Worm (Caenorhabditis elegans) whole organism, young adult: ENCODE data around the gene Y37D8A.8.

Experiments used
- B0336.3 ChIP-seq: fragments of 200-800 bp; sonication (Bioruptor generic); IDR thresholded peaks from 2 replicates; pipeline ENCODE4 v1.3.6; 2022; ENCODE audit warnings: missing genetic modification characterization, missing compliant biosample characterization
- F33H1.4 ChIP-seq: fragments of 200-800 bp; sonication (Bioruptor generic); IDR thresholded peaks from 2 replicates; pipeline ENCODE4 v1.3.6; 2022; ENCODE audit warnings: missing genetic modification reagents, missing genetic modification characterization, missing compliant biosample characterization
- ama-1 ChIP-seq, 3 experiments: fragments of 150-350 bp in 1 of 3; sonication (generic microtip) in 2 of 3; optimal IDR thresholded peaks; 2 replicates each; lab custom pipeline; 2014 to 2018; ENCODE audit warnings: missing biosample characterization in 2 of 3, missing genetic modification characterization in 2 of 3, missing genetic modification reagents in 2 of 3
- die-1 ChIP-seq: sonication (generic microtip); optimal IDR thresholded peaks from 2 replicates; lab custom pipeline; 2016; ENCODE audit warnings: missing genotype, mild to moderate bottlenecking, missing genetic modification characterization, missing compliant biosample characterization
- egl-44 ChIP-seq: fragments of 200-800 bp; sonication (Bioruptor generic); IDR thresholded peaks from 2 replicates; pipeline ENCODE4 v1.3.6; 2022; ENCODE audit warnings: missing genetic modification reagents, missing genetic modification characterization, missing compliant biosample characterization
- let-526 ChIP-seq: fragments of 200-800 bp; sonication (Bioruptor generic); IDR thresholded peaks from 2 replicates; pipeline ENCODE4 v1.3.6; 2022; ENCODE audit warnings: missing genetic modification reagents, missing genetic modification characterization, missing compliant biosample characterization
- lsy-27 ChIP-seq: sonication (generic microtip); optimal IDR thresholded peaks from 2 replicates; lab custom pipeline; 2017; ENCODE audit warnings: missing genetic modification characterization, mild to moderate bottlenecking, missing compliant biosample characterization, antibody characterized with exemption, missing genotype, borderline replicate concordance; ENCODE audit not compliant: insufficient read depth
- madf-3 ChIP-seq: fragments of 200-800 bp; sonication (Bioruptor generic); IDR thresholded peaks from 2 replicates; pipeline ENCODE4 v1.3.6; 2022; ENCODE audit warnings: missing genetic modification reagents, missing genetic modification characterization, missing compliant biosample characterization
- mel-28 ChIP-seq: sonication (generic microtip); optimal IDR thresholded peaks from 2 replicates; lab custom pipeline; 2016; ENCODE audit warnings: borderline replicate concordance, mild to moderate bottlenecking, missing genetic modification characterization, missing compliant biosample characterization
- nfya-1 ChIP-seq: sonication (generic microtip); optimal IDR thresholded peaks from 2 replicates; lab custom pipeline; 2017; ENCODE audit warnings: antibody characterized with exemption, missing compliant biosample characterization, missing genetic modification characterization, borderline replicate concordance; ENCODE audit not compliant: insufficient read depth
- pha-4 ChIP-seq: fragments of 150-350 bp; sonication (generic microtip); optimal IDR thresholded peaks from 2 replicates; lab custom pipeline; 2014; ENCODE audit warnings: missing biosample characterization, missing genetic modification reagents, missing genetic modification characterization
- snpc-4 ChIP-seq, 5 experiments: fragments of 150-350 bp in 1 of 5; sonication (generic microtip) in 4 of 5; optimal IDR thresholded peaks; 2 replicates each; lab custom pipeline; 2014 to 2018; ENCODE audit warnings: missing genetic modification characterization in 5 of 5, missing biosample characterization in 3 of 5, antibody characterized with exemption in 2 of 5, mild to moderate bottlenecking in 2 of 5, missing compliant biosample characterization in 2 of 5, missing genotype in 2 of 5, moderate library complexity in 2 of 5, missing genetic modification reagents in 1 of 5
- unc-62 ChIP-seq: fragments of 150-350 bp; optimal IDR thresholded peaks from 2 replicates; lab custom pipeline; 2014; ENCODE audit warnings: missing biosample characterization, missing genetic modification reagents, missing genetic modification characterization
- ztf-18 ChIP-seq: sonication (generic microtip); optimal IDR thresholded peaks from 2 replicates; lab custom pipeline; 2016; ENCODE audit warnings: missing genotype, mild to moderate bottlenecking, missing genetic modification characterization, missing compliant biosample characterization

DNA sequence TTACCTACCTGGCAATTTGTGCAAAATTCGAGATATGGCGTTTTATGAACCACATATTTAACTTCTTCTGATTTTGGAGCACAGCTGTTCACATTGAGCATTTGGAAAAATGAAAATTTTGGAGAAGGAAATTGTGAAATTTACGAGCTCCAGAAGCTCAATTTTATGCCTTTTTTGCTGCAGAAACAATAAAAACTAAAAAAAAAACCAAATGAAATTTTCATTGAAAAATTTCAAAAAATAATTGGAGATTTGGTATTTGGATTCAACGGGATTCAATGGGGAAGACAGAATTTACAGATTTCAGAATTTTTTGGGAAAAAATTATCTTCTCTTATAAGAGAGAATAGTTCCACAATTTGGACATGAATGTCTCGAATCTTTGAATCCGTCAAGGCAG lies 8.1 kb upstream of the Y37D8A.8 start, which contains the start of gene Y37D8A.26:
- TF ChIP-seq ztf-18 (tag; lab: Kevin White, UChicago), result no peak
- TF ChIP-seq egl-44, result no peak
- no peak for TF ChIP-seq snpc-4 (GFP tag; optimal IDR thresholded peaks at IDR 0.05; lab: Kevin White, UChicago)
- TF ChIP-seq snpc-4 (tag; optimal IDR thresholded peaks at IDR 0.05; lab: Kevin White, UChicago), result no peak
- no peak for TF ChIP-seq nfya-1 (tag; lab: Kevin White, UChicago)
- TF ChIP-seq pha-4 (tag; lab: Kevin White, UChicago), result no peak
- TF ChIP-seq unc-62 (GFP tag; lab: Kevin White, UChicago), result no peak
- TF ChIP-seq mel-28, result no peak
- TF ChIP-seq die-1, result no peak
- TF ChIP-seq madf-3 (GFP tag; lab: Robert Waterston, UW), result no peak
- no peak for TF ChIP-seq ama-1 (optimal IDR thresholded peaks at IDR 0.05; lab: Kevin White, UChicago)
- no peak for TF ChIP-seq ama-1 (GFP tag; optimal IDR thresholded peaks at IDR 0.05; lab: Kevin White, UChicago)
- TF ChIP-seq F33H1.4 (GFP tag; lab: Robert Waterston, UW), result no peak
- no peak for TF ChIP-seq lsy-27
- no peak for TF ChIP-seq B0336.3 (GFP tag; lab: Robert Waterston, UW)
- no peak for TF ChIP-seq let-526 (GFP tag; lab: Robert Waterston, UW)
